Fruit fly (Drosophila melanogaster) whole organism, prepupa: ENCODE results near the gene CG12768.

ENCODE experiments used
- CG11762 ChIP-seq: fragments of 200-800 bp; sonication (Bioruptor generic); optimal IDR thresholded peaks from 3 replicates; lab custom pipeline; 2016; ENCODE audit warnings: missing biosample characterization, missing genetic modification characterization; ENCODE audit not compliant: insufficient read depth
- CG1621 ChIP-seq: fragments of 200-800 bp; sonication (Bioruptor generic); optimal IDR thresholded peaks from 3 replicates; lab custom pipeline; 2018; ENCODE audit warnings: missing biosample characterization, mild to moderate bottlenecking, missing genetic modification characterization
- CG34406 ChIP-seq: fragments of 200-800 bp; sonication (Bioruptor generic); optimal IDR thresholded peaks from 3 replicates; lab custom pipeline; 2016; ENCODE audit warnings: missing biosample characterization, missing genetic modification characterization
- CG8119 ChIP-seq: fragments of 200-800 bp; sonication (Bioruptor generic); IDR thresholded peaks from 3 replicates; pipeline ENCODE4 v1.3.6; 2022; ENCODE audit warnings: missing biosample characterization, missing genetic modification characterization
- CG9139 ChIP-seq: fragments of 200-800 bp; sonication (Bioruptor generic); optimal IDR thresholded peaks from 3 replicates; lab custom pipeline; 2017; ENCODE audit warnings: missing biosample characterization, mild to moderate bottlenecking, missing genetic modification characterization
- Eip75B ChIP-seq: fragments of 200-800 bp; sonication (Bioruptor generic); optimal IDR thresholded peaks from 3 replicates; lab custom pipeline; 2016; ENCODE audit warnings: missing biosample characterization, missing genetic modification characterization
- Gug ChIP-seq: fragments of 200-800 bp; sonication (Bioruptor generic); IDR thresholded peaks from 2 replicates; pipeline ENCODE4 v1.3.6; 2022; ENCODE audit warnings: missing biosample characterization, missing genetic modification characterization
- Hr38 ChIP-seq: sonication (Bioruptor generic); optimal IDR thresholded peaks from 2 replicates; lab custom pipeline; 2016; ENCODE audit warnings: missing biosample characterization, missing genetic modification characterization
- Lpt ChIP-seq: fragments of 200-800 bp; sonication (Bioruptor generic); optimal IDR thresholded peaks from 3 replicates; lab custom pipeline; 2016; ENCODE audit warnings: missing biosample characterization, missing genetic modification characterization
- Met ChIP-seq: fragments of 200-800 bp; sonication (Bioruptor generic); optimal IDR thresholded peaks from 3 replicates; lab custom pipeline; 2016; ENCODE audit warnings: missing biosample characterization, missing genetic modification characterization
- OdsH ChIP-seq: fragments of 200-800 bp; sonication (Bioruptor generic); optimal IDR thresholded peaks from 3 replicates; lab custom pipeline; 2016; ENCODE audit warnings: missing biosample characterization, missing genetic modification characterization
- Sox14 ChIP-seq: fragments of 200-800 bp; sonication (Bioruptor generic); optimal IDR thresholded peaks from 3 replicates; lab custom pipeline; 2016; ENCODE audit warnings: missing biosample characterization, missing genetic modification characterization
- eg ChIP-seq: fragments of 200-800 bp; sonication (Bioruptor generic); IDR thresholded peaks from 3 replicates; pipeline ENCODE4 v1.3.6; 2022; ENCODE audit warnings: missing biosample characterization, missing genetic modification characterization
- spab ChIP-seq: fragments of 200-800 bp; sonication (Bioruptor generic); optimal IDR thresholded peaks from 2 replicates; lab custom pipeline; 2017; ENCODE audit warnings: missing biosample characterization, mild to moderate bottlenecking, missing genetic modification characterization, missing genetic modification reagents

DNA sequence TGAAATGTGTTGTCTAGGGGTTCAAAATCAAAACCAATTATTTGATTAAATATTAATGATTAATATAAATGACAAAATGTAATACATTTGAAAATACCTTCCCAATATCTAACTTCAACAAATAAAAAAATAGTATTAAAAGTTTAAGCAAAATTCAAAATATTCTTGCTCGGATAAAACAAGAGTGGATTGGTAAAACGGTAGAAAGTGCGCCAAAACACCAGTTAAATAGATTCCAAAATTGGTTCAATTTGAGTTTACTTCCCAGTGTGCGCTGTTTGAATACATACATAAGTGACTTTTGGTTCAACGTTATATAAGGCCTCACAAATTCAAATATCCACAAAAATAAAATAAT, 45.3 kb upstream of the CG12768 start:
- peak; percentile 72 for TF ChIP-seq Lpt (GFP tag; lab: Kevin White, UChicago)
- peak; percentile 73 for TF ChIP-seq Met (GFP tag; lab: Kevin White, UChicago)
- no peak for TF ChIP-seq CG9139 (GFP tag; lab: Kevin White, UChicago)
- TF ChIP-seq CG34406 (GFP tag; lab: Kevin White, UChicago) = peak; percentile 79
- TF ChIP-seq spab = peak; percentile 29
- TF ChIP-seq CG11762 (GFP tag; lab: Kevin White, UChicago) = peak; percentile 2
- TF ChIP-seq Eip75B (GFP tag; lab: Kevin White, UChicago) = peak; percentile 41
- no peak for TF ChIP-seq Gug (GFP tag; lab: Robert Waterston, UW)
- peak; percentile 71 for TF ChIP-seq eg (GFP tag; lab: Robert Waterston, UW)
- peak; percentile 90 for TF ChIP-seq CG8119 (GFP tag; lab: Robert Waterston, UW)
- TF ChIP-seq CG1621 (tag; lab: Kevin White, UChicago) = peak; percentile 40
- no peak for TF ChIP-seq Hr38 (GFP tag; lab: Kevin White, UChicago)
- TF ChIP-seq Sox14 = peak; percentile 54
- TF ChIP-seq OdsH (GFP tag; lab: Kevin White, UChicago) = peak; percentile 82
